Fruit fly (Drosophila melanogaster) whole organism, pupa: Measurements from ENCODE around the gene CG4287.

Experiments used
- CG10348 ChIP-seq: fragments of 200-800 bp; sonication (Bioruptor generic); IDR thresholded peaks from 2 replicates; pipeline ENCODE4 v1.3.6; 2022; ENCODE audit warnings: missing biosample characterization, missing genetic modification characterization
- CG12605 ChIP-seq: fragments of 200-800 bp; sonication (Bioruptor generic); IDR thresholded peaks from 2 replicates; pipeline ENCODE4 v1.3.6; 2022; ENCODE audit warnings: missing biosample characterization, missing genetic modification characterization
- CG13204 ChIP-seq: fragments of 200-800 bp; sonication (Bioruptor generic); optimal IDR thresholded peaks from 2 replicates; lab custom pipeline; 2018; ENCODE audit warnings: missing biosample characterization, mild to moderate bottlenecking, missing genetic modification characterization, moderate library complexity
- CG14655 ChIP-seq: fragments of 200-800 bp; sonication (Bioruptor generic); optimal IDR thresholded peaks from 3 replicates; lab custom pipeline; 2017; ENCODE audit warnings: mild to moderate bottlenecking, missing biosample characterization, missing genetic modification reagents, missing genetic modification characterization
- CG15710 ChIP-seq: fragments of 200-800 bp; sonication (Bioruptor generic); optimal IDR thresholded peaks from 2 replicates; lab custom pipeline; 2018; ENCODE audit warnings: missing biosample characterization, mild to moderate bottlenecking, missing genetic modification characterization, moderate library complexity
- CG17806 ChIP-seq: fragments of 200-800 bp; sonication (Bioruptor generic); optimal IDR thresholded peaks from 2 replicates; lab custom pipeline; 2018; ENCODE audit warnings: missing biosample characterization, mild to moderate bottlenecking, missing genetic modification characterization, moderate library complexity
- CG32121 ChIP-seq: fragments of 200-800 bp; sonication (Bioruptor generic); IDR thresholded peaks from 2 replicates; pipeline ENCODE4 v1.3.6; 2022; ENCODE audit warnings: missing biosample characterization, missing genetic modification characterization
- CG34367 ChIP-seq: fragments of 200-800 bp; sonication (Bioruptor generic); optimal IDR thresholded peaks from 2 replicates; lab custom pipeline; 2018; ENCODE audit warnings: missing biosample characterization, mild to moderate bottlenecking, missing genetic modification characterization
- CG4496 ChIP-seq: fragments of 200-800 bp; sonication (Bioruptor generic); IDR thresholded peaks from 3 replicates; pipeline ENCODE4 v1.3.6; 2022; ENCODE audit warnings: missing biosample characterization, missing genetic modification characterization
- CG8159 ChIP-seq: fragments of 200-800 bp; sonication (Bioruptor generic); optimal IDR thresholded peaks from 3 replicates; lab custom pipeline; 2018; ENCODE audit warnings: missing biosample characterization, mild to moderate bottlenecking, missing genetic modification characterization, moderate library complexity
- CG8301 ChIP-seq: fragments of 200-800 bp; sonication (Bioruptor generic); optimal IDR thresholded peaks from 2 replicates; lab custom pipeline; 2018; ENCODE audit warnings: missing biosample characterization, mild to moderate bottlenecking, missing genetic modification characterization
- CG9948 ChIP-seq: fragments of 200-800 bp; sonication (Bioruptor generic); optimal IDR thresholded peaks from 2 replicates; lab custom pipeline; 2018; ENCODE audit warnings: missing biosample characterization, mild to moderate bottlenecking, missing genetic modification characterization, moderate library complexity
- D1 ChIP-seq: fragments of 200-800 bp; sonication (Bioruptor generic); optimal IDR thresholded peaks from 2 replicates; lab custom pipeline; 2018; ENCODE audit warnings: missing biosample characterization, mild to moderate bottlenecking, missing genetic modification characterization, moderate library complexity
- EcR ChIP-seq: fragments of 200-800 bp; sonication (Bioruptor generic); optimal IDR thresholded peaks from 3 replicates; lab custom pipeline; 2019; ENCODE audit warnings: missing biosample characterization, missing genetic modification characterization, mild to moderate bottlenecking, moderate library complexity, missing genetic modification reagents
- Ets98B ChIP-seq: fragments of 200-800 bp; sonication (Bioruptor generic); IDR thresholded peaks from 2 replicates; pipeline ENCODE4 v1.3.6; 2022; ENCODE audit warnings: missing biosample characterization, missing genetic modification characterization
- Pif1A ChIP-seq: fragments of 200-800 bp; sonication (Bioruptor generic); optimal IDR thresholded peaks from 3 replicates; lab custom pipeline; 2016; ENCODE audit warnings: missing biosample characterization, missing genetic modification characterization
- Pif1B ChIP-seq: fragments of 200-800 bp; sonication (Bioruptor generic); optimal IDR thresholded peaks from 3 replicates; lab custom pipeline; 2016; ENCODE audit warnings: missing biosample characterization, missing genetic modification characterization
- Snoo ChIP-seq: fragments of 200-800 bp; sonication (Bioruptor generic); optimal IDR thresholded peaks from 3 replicates; lab custom pipeline; 2017; ENCODE audit warnings: missing biosample characterization, mild to moderate bottlenecking, missing genetic modification characterization, inconsistent platforms
- fd96Ca ChIP-seq: fragments of 200-800 bp; sonication (Bioruptor generic); IDR thresholded peaks from 3 replicates; pipeline ENCODE4 v1.3.6; 2022; ENCODE audit warnings: missing biosample characterization, missing genetic modification characterization
- gl ChIP-seq: fragments of 200-800 bp; sonication (Bioruptor generic); optimal IDR thresholded peaks from 2 replicates; lab custom pipeline; 2018; ENCODE audit warnings: missing biosample characterization, mild to moderate bottlenecking, missing genetic modification characterization
- rn ChIP-seq: fragments of 200-800 bp; sonication (Bioruptor generic); IDR thresholded peaks from 2 replicates; pipeline ENCODE4 v1.3.6; 2022; ENCODE audit warnings: missing biosample characterization, missing genetic modification characterization

CG4287 gene

DNA sequence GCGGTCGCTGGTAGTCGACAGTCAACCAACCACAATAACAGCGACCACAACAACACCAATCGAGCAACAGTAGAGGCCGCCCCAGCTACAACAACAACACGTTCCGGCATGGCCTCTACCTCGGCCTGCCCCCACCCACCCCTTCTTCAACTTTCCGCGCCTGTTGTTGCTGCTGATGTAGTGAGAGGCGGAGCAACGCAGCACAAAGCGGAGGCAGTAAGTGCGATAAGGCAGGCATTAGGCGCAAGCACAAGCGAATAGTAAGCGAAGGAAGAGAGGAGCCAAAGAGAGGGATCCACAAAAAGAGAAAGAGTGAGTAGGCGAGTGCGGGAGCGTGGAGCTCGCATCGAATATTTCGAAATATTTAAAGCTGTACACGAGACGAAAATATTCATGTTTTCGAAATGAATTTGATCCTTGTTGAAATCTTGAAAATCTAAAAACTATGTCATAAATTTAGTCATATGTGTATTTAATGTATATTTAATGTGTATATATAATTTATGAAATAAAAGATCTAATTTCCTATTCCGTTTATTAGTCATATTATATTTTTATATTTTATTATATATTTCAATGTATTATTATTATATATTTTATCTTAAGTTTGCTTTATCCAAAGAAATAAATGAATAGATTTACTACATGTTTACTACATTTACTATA lies 29.6 kb upstream of the CG4287 start:
- no peak for TF ChIP-seq Snoo (tag; lab: Kevin White, UChicago)
- no peak for TF ChIP-seq CG10348 (GFP tag; lab: Robert Waterston, UW)
- TF ChIP-seq CG12605 = peak; percentile 66
- TF ChIP-seq Ets98B = peak; percentile 66; the same call in 1 of the 2 replicates
- no peak for TF ChIP-seq CG34367 (tag; lab: Kevin White, UChicago)
- TF ChIP-seq CG14655 (GFP tag; lab: Kevin White, UChicago) = no peak
- TF ChIP-seq D1 (tag; lab: Kevin White, UChicago) = peak; percentile 76
- TF ChIP-seq Pif1A = no peak
- TF ChIP-seq CG8301 (tag; lab: Kevin White, UChicago) = no peak
- peak; percentile 69 for TF ChIP-seq CG32121 (GFP tag; lab: Robert Waterston, UW)
- peak; percentile 69; the same call in 2 of the 3 replicates for TF ChIP-seq fd96Ca (GFP tag; lab: Robert Waterston, UW)
- TF ChIP-seq CG9948 = no peak
- TF ChIP-seq CG13204 (GFP tag; lab: Kevin White, UChicago) = peak; percentile 83
- no peak for TF ChIP-seq Pif1B
- TF ChIP-seq EcR = peak; percentile 41
- peak; percentile 26 for TF ChIP-seq CG8159 (tag; lab: Kevin White, UChicago)
- no peak for TF ChIP-seq CG17806
- TF ChIP-seq CG4496 = peak; percentile 82
- TF ChIP-seq CG15710 (tag; lab: Kevin White, UChicago) = peak; percentile 27
- no peak for TF ChIP-seq rn (GFP tag; lab: Robert Waterston, UW)
- peak; percentile 53 for TF ChIP-seq gl (tag; lab: Kevin White, UChicago)

DNA sequence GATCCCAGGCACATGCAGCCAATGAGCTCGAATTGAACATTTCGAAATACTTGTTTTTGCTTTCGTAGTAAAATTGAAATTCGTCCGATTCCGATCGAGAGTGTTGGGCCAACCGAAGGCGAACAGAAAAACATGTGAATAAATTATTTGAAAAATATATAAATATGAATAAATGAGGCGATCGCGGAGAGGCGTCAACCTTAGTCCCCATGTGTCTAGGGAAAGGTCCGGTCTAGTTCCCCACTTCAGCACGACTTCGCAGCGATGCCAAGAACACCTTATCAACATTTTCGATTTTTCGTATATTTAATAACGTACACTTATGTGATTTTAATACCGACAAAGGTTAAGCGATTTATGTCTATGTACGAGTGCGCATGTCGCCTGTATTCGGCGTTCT lies 27.9 kb upstream of the CG4287 start:
- TF ChIP-seq CG13204 (GFP tag; lab: Kevin White, UChicago) (no peak), Ets98B (no peak)

DNA sequence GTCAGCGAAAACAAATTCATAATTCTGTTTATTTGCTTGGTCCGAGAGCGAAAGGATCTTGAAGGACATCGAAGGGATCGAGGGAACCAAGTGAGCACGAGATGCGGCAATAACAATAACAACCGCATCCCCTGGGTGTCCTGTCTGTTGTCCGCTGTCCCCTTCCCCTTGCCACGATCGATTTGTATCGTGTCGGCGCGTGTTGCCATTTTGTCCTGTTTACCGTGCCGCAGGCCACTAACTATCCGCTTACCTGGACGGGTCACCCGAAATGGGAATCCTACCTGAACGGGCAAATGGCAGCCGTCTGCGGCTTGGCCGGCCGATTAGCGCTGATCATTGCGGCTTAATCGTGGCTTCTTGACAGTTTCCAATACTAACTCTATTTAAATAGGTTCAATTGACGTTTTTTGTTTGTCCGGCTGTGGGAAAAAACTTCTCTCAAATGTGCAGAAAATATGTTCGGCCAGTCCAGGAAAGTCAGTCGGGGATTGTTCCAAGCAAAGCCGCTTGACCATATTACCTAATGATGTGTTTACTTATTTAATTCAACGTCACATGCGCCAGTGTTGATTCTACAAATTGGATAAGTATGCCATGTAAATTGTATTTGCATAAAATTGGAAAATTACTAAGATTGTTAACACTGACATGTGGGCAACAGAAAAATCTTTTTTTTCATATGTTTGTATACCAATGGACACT lies 25.7 kb upstream of the CG4287 start:
- TF ChIP-seq CG8159 (tag; lab: Kevin White, UChicago) (no peak), CG8301 (tag; lab: Kevin White, UChicago) (no peak), CG13204 (GFP tag; lab: Kevin White, UChicago) (no peak), Ets98B (no peak)

DNA sequence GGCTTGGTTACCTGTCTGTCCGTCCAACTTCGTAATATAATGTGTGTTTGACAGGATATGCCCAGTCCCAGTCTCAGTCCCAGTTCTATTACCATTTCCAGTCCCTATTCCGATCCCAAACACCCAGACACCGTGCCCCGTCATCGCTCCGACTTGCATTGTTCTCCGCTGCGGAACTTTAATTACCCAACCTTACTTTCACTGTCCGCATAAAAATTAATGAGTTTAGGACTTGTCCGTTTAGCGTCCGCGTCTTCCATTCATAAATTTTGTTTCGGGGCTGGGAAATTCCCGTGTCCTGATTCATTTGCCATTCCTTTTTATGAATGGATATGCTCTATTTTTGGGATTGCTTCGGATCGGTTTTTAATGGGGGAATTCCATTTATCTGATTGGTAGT lies 24.7 kb upstream of the CG4287 start:
- TF ChIP-seq CG4496 (no peak), CG14655 (GFP tag; lab: Kevin White, UChicago) (no peak), CG13204 (GFP tag; lab: Kevin White, UChicago) (no peak), CG17806 (no peak), Ets98B (no peak), CG32121 (GFP tag; lab: Robert Waterston, UW) (no peak), Pif1B (no peak)

DNA sequence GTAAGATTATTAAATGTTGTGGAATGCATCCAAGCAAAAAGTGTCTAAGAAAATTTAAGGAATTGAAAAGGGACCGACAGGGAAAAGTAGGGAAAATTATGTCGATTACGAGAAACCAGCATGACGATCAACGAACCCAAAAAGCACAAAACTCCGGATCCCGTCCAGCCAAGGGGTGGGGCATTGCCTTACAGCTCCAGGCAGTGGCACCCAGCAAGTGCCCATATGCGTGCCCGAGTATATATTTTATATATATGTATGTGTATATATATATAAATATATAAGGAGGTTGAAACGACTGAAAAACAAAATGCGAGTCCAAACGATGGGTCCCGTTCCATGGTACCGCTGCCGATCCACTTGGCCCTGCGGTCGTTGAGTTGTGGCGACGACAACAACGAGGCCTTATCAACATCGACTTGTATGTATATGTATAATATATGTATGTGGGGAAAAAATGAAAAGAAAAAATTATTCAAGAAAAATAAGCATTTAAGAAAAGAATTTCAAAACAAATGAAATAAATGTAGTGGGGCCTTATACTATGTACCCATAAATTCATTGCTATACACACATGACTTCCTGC lies 23.5 kb upstream of the CG4287 start:
- peak; percentile 14 for TF ChIP-seq CG9948
- TF ChIP-seq Pif1A = no peak
- peak; percentile 20 for TF ChIP-seq CG15710 (tag; lab: Kevin White, UChicago)
- peak; percentile 19 for TF ChIP-seq CG8301 (tag; lab: Kevin White, UChicago)
- peak; percentile 30 for TF ChIP-seq CG13204 (GFP tag; lab: Kevin White, UChicago)
- peak; percentile 39; the same call in 1 of the 2 replicates for TF ChIP-seq CG12605
- no peak for TF ChIP-seq CG10348 (GFP tag; lab: Robert Waterston, UW)
- no peak for TF ChIP-seq CG32121 (GFP tag; lab: Robert Waterston, UW)
- peak; percentile 64 for TF ChIP-seq EcR
- TF ChIP-seq Pif1B = no peak
- no peak for TF ChIP-seq D1 (tag; lab: Kevin White, UChicago)
- TF ChIP-seq Ets98B = no peak
- TF ChIP-seq CG34367 (tag; lab: Kevin White, UChicago) = peak; percentile 22
- TF ChIP-seq CG4496 = 0 out of 3 replicates have a peak, but pooled peaks have one; percentile 27
- peak; percentile 43 for TF ChIP-seq CG14655 (GFP tag; lab: Kevin White, UChicago)
- TF ChIP-seq CG8159 (tag; lab: Kevin White, UChicago) = peak; percentile 26
- TF ChIP-seq gl (tag; lab: Kevin White, UChicago) = peak; percentile 26
- TF ChIP-seq Snoo (tag; lab: Kevin White, UChicago) = no peak
- TF ChIP-seq rn (GFP tag; lab: Robert Waterston, UW) = no peak
- TF ChIP-seq CG17806 = no peak
- no peak for TF ChIP-seq fd96Ca (GFP tag; lab: Robert Waterston, UW)
- TF ChIP-seq, all 21 proteins: peak for 11

DNA sequence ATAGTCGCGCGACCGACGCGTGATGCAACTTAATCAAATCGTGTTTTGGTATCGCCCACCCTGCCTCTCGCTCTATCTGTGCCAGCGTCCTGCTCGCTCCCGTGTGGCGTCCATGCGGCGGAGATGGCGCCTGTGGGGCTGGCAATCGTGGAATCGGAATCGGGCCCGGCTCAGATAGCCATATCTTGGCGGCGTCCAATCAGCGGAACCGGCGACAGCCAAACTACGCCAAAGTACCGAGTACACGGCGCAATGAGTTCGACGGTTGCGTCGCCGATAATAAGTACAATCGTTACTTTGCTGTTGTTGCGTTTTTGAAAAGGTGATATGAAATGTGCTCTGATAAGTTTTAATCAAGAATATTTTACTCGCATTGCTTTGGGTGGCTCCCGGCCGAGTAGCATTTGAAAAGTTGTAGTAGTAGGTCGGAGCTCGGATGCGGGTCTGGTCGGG lies 22.1 kb upstream of the CG4287 start, which contains the start of gene srp:
Gene srp, plus strand, starts transcription at position 391 of the 453 bp plus-strand sequence.
- TF ChIP-seq rn (GFP tag; lab: Robert Waterston, UW) (no peak), EcR (peak; percentile 47)
